Fruit fly (Drosophila melanogaster): ENCODE measurements around the gene CG1647.

The CG1647 gene

dm6 chr3R:28819555-28820305 is at the start of gene CG1647, which contains the start of gene CG1523 (continued):
- TF ChIP-seq crol (GFP tag; IDR thresholded peaks at IDR 0.05) (no peak), vvl (GFP tag; IDR thresholded peaks at IDR 0.05) (peak; percentile 40; the same call in 1 of the 2 replicates), CG3065 (GFP tag; optimal IDR thresholded peaks at IDR 0.05) (peak; percentile 5), CG7745 (tag; optimal IDR thresholded peaks at IDR 0.05) (no peak), CG8359 (GFP tag; optimal IDR thresholded peaks at IDR 0.05; ENCODE audit: borderline replicate concordance) (no peak), CG15514 (GFP tag; optimal IDR thresholded peaks at IDR 0.05) (peak; percentile 25), CG14860 (GFP tag; IDR thresholded peaks at IDR 0.05; ENCODE audit: partially characterized antibody) (no peak), CG3163 (GFP tag; optimal IDR thresholded peaks at IDR 0.05) (peak; percentile 35), croc (GFP tag; conservative IDR thresholded peaks at IDR 0.05) (peak; percentile 45; the same call in 2 of the 3 replicates), chn (GFP tag; optimal IDR thresholded peaks at IDR 0.05) (peak; percentile 42), Oli (tag; optimal IDR thresholded peaks at IDR 0.05) (peak; percentile 69), gro (GFP tag; optimal IDR thresholded peaks at IDR 0.05) (peak; percentile 24), gce (GFP tag; IDR thresholded peaks at IDR 0.05) (peak; percentile 38; the same call in 1 of the 3 replicates), lola (GFP tag; optimal IDR thresholded peaks at IDR 0.05) (peak in 1 of 3 experiments; percentile 78), CG15696 (tag; optimal IDR thresholded peaks at IDR 0.05) (peak; percentile 85), CG2116 (GFP tag; optimal IDR thresholded peaks at IDR 0.05) (peak; percentile 55), CG1792 (GFP tag; optimal IDR thresholded peaks at IDR 0.05) (peak; percentile 21), Hey (tag; optimal IDR thresholded peaks at IDR 0.05) (no peak), CG12236 (GFP tag; optimal IDR thresholded peaks at IDR 0.05) (no peak), Hand (GFP tag; optimal IDR thresholded peaks at IDR 0.05) (no peak), YL-1 (GFP tag; optimal IDR thresholded peaks at IDR 0.05) (peak; percentile 2), az2 (GFP tag; optimal IDR thresholded peaks at IDR 0.05) (peak; percentile 70), CG14441 (GFP tag; IDR thresholded peaks at IDR 0.05) (peak; percentile 58), so (GFP tag; IDR thresholded peaks at IDR 0.05) (0 out of 3 replicates have a peak, but pooled peaks have one; percentile 35), Drgx (GFP tag; IDR thresholded peaks at IDR 0.05) (peak; percentile 34; the same call in 1 of the 2 replicates), CG15011 (GFP tag; optimal IDR thresholded peaks at IDR 0.05) (no peak), dpn (GFP tag; optimal IDR thresholded peaks at IDR 0.05) (peak; percentile 45 to 58), CG5953 (GFP tag; IDR thresholded peaks at IDR 0.05) (no peak), Hmr (GFP tag; optimal IDR thresholded peaks at IDR 0.05) (no peak), CG4707 (GFP tag; optimal IDR thresholded peaks at IDR 0.05) (peak; percentile 42), ATbp (GFP tag; optimal IDR thresholded peaks at IDR 0.05) (peak; percentile 37), gem (tag; optimal IDR thresholded peaks at IDR 0.05) (peak; percentile 82), CTCF (GFP tag; optimal IDR thresholded peaks at IDR 0.05) (no peak), ara (GFP tag; IDR thresholded peaks at IDR 0.05) (peak; percentile 58), kah (GFP tag; optimal IDR thresholded peaks at IDR 0.05) (peak; percentile 9), CG3995 (GFP tag; optimal IDR thresholded peaks at IDR 0.05) (peak; percentile 22), CG12391 (tag; optimal IDR thresholded peaks at IDR 0.05) (peak; percentile 77), hbn (GFP tag; IDR thresholded peaks at IDR 0.05; ENCODE audit: partially characterized antibody) (no peak), CG10209 (GFP tag; optimal IDR thresholded peaks at IDR 0.05) (peak; percentile 36), CG2889 (GFP tag; IDR thresholded peaks at IDR 0.05) (peak; percentile 49; the same call in 1 of the 3 replicates), caup (GFP tag; optimal IDR thresholded peaks at IDR 0.05; ENCODE audit: severe bottlenecking) (no peak), dimm (GFP tag; IDR thresholded peaks at IDR 0.05) (no peak), pita (GFP tag; optimal IDR thresholded peaks at IDR 0.05) (no peak), CG8089 (GFP tag; optimal IDR thresholded peaks at IDR 0.05) (peak; percentile 53), Gsc (GFP tag; IDR thresholded peaks at IDR 0.05) (no peak), scrt (GFP tag; optimal IDR thresholded peaks at IDR 0.05) (no peak), H15 (GFP tag; IDR thresholded peaks at IDR 0.05) (0 out of 3 replicates have a peak, but pooled peaks have one; percentile 20), CG2678 (tag; optimal IDR thresholded peaks at IDR 0.05) (no peak), MBD-R2 (GFP tag; IDR thresholded peaks at IDR 0.05) (peak; percentile 73)
